Fruit fly (Drosophila melanogaster): ENCODE measurements around the gene Syx16.

DNA sequence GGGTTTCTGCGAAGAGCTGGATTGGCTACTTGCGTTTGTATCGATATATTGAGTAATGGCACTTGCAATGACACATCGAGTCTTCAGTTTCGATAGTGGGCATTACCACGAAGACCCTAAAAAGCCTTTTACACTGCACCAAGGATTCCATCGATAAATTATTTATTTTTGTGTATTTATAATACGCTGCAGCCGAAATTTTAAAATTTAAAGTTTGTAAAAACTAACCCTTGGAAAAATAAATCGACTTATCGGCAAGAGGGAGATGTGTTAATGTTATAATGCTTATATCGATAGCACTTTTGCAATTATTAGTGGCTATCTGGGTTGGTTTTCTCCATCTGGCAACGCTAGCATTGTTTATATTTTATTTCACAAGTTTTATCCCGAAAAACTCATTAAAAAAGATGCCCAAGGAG is 30.2 kb upstream of the Syx16 start, which contains the start of the genes Pp4-19C and cactin:
- TF ChIP-seq CTCF (optimal IDR thresholded peaks at IDR 0.05) (no peak), CG8478 (optimal IDR thresholded peaks at IDR 0.05) (no peak)
